Fruit fly (Drosophila melanogaster): ENCODE data around the gene RpS17.

RpS17 gene

dm6 chr3L:9461670-9462246 lies 32.1 kb upstream of the RpS17 start:
- TF ChIP-seq insv (optimal IDR thresholded peaks at IDR 0.05), result no peak
- no peak for TF ChIP-seq ttk (optimal IDR thresholded peaks at IDR 0.05)
- TF ChIP-seq Sin3A (optimal IDR thresholded peaks at IDR 0.05), result no peak
- no peak for TF ChIP-seq h (optimal IDR thresholded peaks at IDR 0.05)
- no peak for TF ChIP-seq Myc (optimal IDR thresholded peaks at IDR 0.05)
- TF ChIP-seq psq (optimal IDR thresholded peaks at IDR 0.05), result no peak

- TF ChIP-seq insv (optimal IDR thresholded peaks at IDR 0.05), result no peak
Observed at dm6 chr3L:9460775-9461491, 31.3 kb upstream of the RpS17 start, which contains the start of the genes CG3434 and CG44838. TSS of gene CG3434 (minus strand) at chr3L:9460799. TSS of gene CG44838 (plus strand) at chr3L:9461050.

- TF ChIP-seq Sin3A (optimal IDR thresholded peaks at IDR 0.05) (no peak), ttk (optimal IDR thresholded peaks at IDR 0.05) (no peak), insv (optimal IDR thresholded peaks at IDR 0.05) (no peak), h (optimal IDR thresholded peaks at IDR 0.05) (no peak), Myc (optimal IDR thresholded peaks at IDR 0.05) (no peak), psq (optimal IDR thresholded peaks at IDR 0.05) (no peak)
Observed at dm6 chr3L:9457619-9458092, 28.0 kb upstream of the RpS17 start, which contains the start of gene CG3437. TSS of gene CG3437 (minus strand) at chr3L:9457669.

DNA sequence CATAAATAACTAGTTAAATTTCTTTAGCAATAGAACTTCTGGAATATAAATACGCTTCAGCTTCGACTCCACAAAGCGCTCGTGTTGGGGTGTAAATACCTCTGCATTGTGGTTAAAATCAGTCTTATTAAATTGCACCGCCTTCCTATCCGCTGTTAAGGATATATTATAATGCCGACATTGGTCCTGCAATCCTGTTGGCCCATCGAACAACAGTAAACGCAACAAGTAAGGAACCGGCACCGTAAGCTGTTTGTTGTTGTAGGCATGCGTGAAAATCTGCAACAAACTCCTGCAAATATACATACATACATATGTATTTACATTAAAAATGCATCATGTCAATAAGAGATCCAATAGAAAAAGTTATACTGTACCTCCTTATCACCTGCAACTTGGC lies 26.8 kb upstream of the RpS17 start:
- TF ChIP-seq Sin3A (optimal IDR thresholded peaks at IDR 0.05) (no peak), h (optimal IDR thresholded peaks at IDR 0.05) (no peak), psq (optimal IDR thresholded peaks at IDR 0.05) (no peak), Myc (optimal IDR thresholded peaks at IDR 0.05) (no peak), ttk (optimal IDR thresholded peaks at IDR 0.05) (no peak), insv (optimal IDR thresholded peaks at IDR 0.05) (no peak)

DNA sequence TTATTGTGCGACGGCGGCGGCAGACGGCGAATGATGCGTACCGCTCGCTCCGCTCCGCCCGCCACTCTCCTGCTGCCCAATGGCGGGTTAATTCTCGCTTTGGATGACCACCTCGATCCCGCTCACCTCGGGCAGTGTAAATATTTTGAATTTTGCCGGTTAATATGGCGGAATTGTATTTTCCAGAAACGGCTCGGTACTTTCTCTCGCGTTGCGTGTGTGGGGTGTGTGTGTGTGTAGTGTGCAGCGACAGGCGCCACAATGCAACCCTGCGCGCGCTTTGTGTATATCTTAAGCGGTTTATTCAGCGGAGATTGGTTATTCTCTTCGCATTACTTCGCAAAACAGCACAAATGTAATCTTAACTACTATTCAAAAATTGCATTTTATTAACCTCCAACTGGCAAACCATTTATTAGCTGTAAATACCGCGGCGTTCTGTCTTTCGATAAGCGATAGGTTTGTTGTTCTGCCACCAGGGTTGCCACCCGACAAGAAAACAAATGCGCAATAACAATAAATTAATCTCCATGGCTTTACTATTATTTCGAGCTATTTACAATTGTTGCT lies 26.3 kb upstream of the RpS17 start, which contains the start of the genes phol and CG3552:
Gene phol (minus strand): TSS at position 463 of the 570 bp plus-strand sequence.
Gene CG3552 (plus strand): TSS at position 500 of the 570 bp plus-strand sequence.
- TF ChIP-seq Myc (optimal IDR thresholded peaks at IDR 0.05) (no peak), ttk (optimal IDR thresholded peaks at IDR 0.05) (no peak), Sin3A (optimal IDR thresholded peaks at IDR 0.05) (no peak), insv (optimal IDR thresholded peaks at IDR 0.05) (no peak), psq (optimal IDR thresholded peaks at IDR 0.05) (no peak), h (optimal IDR thresholded peaks at IDR 0.05) (no peak)

dm6 chr3L:9452422-9452821 lies 22.8 kb upstream of the RpS17 start:
- TF ChIP-seq Sin3A (optimal IDR thresholded peaks at IDR 0.05), result no peak
- no peak for TF ChIP-seq ttk (optimal IDR thresholded peaks at IDR 0.05)
- no peak for TF ChIP-seq psq (optimal IDR thresholded peaks at IDR 0.05)
- TF ChIP-seq h (optimal IDR thresholded peaks at IDR 0.05), result no peak
- no peak for TF ChIP-seq Myc (optimal IDR thresholded peaks at IDR 0.05)
- no peak for TF ChIP-seq insv (optimal IDR thresholded peaks at IDR 0.05)

- TF ChIP-seq psq (optimal IDR thresholded peaks at IDR 0.05) (no peak), ttk (optimal IDR thresholded peaks at IDR 0.05) (no peak), Sin3A (optimal IDR thresholded peaks at IDR 0.05) (no peak), insv (optimal IDR thresholded peaks at IDR 0.05) (no peak), h (optimal IDR thresholded peaks at IDR 0.05) (no peak), Myc (optimal IDR thresholded peaks at IDR 0.05) (no peak)
Observed at dm6 chr3L:9451522-9452118, 22.0 kb upstream of the RpS17 start, which contains the start of the genes CG3448 and ghi. TSS of gene CG3448 (minus strand) at chr3L:9451572. TSS of gene ghi (plus strand) at chr3L:9451876.

DNA sequence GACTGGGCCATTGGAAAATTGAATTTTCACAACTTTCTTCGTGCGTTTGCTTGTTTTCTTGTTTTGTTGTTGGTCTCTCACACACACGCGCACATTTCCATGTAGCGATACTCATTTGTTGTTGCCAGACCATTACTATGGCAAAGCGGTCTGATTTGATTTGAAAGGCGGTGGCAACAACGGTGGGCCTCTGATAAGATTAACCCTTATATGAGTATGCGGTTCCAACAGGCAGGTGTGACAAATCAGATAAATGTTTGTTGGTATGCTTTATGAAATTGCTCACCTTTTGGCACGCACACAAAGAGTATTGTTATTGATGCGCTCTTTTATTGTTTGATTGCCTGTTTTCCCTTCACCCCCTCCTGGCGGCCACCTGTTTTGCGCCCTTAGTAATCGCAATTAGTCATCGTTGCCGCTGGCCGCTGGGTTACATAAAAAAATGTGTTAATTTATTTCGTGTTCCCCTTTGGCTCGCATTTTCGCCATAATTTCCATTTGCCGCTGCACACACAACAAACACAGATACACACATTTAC lies 17.7 kb upstream of the RpS17 start:
- TF ChIP-seq Myc (optimal IDR thresholded peaks at IDR 0.05), result no peak
- no peak for TF ChIP-seq psq (optimal IDR thresholded peaks at IDR 0.05)
- no peak for TF ChIP-seq ttk (optimal IDR thresholded peaks at IDR 0.05)
- TF ChIP-seq h (optimal IDR thresholded peaks at IDR 0.05), result no peak
- no peak for TF ChIP-seq Sin3A (optimal IDR thresholded peaks at IDR 0.05)
- no peak for TF ChIP-seq insv (optimal IDR thresholded peaks at IDR 0.05)

dm6 chr3L:9446731-9447238 lies 17.2 kb upstream of the RpS17 start, which contains the start of gene CG3529:
TSS of gene CG3529 (plus strand) at chr3L:9446864.
- TF ChIP-seq Myc (optimal IDR thresholded peaks at IDR 0.05) (no peak), insv (optimal IDR thresholded peaks at IDR 0.05) (no peak)

DNA sequence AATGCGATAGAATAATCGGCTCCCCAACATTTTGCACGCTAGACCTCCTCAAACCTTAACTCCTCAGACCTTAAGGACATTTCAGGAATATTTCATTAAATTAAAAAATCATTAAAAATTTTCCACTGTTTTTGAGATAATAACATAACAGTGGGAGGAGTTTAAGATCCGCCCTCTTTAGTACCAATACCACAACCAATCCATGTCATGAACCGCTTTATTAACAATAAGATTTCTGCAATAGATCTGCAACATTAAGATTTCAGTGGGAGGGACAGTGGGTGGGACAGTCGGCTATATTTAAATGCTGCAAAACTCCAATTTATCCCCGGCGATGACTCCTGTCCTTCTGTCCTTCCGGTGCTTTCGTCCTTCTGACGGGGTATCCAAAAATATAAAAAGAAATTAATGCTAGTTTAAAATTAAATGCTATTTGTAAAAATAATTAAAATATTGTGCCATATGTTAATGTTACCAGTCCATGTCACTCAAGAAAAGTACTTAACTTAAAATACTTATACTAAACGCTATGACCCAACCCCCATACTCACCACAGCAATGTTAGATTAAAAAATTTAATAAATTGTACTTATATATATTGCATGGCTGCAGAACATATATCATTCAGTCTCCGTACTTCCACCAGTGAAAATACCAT lies 13.1 kb upstream of the RpS17 start, which contains the start of gene Srg3:
Gene Srg3 (plus strand): TSS at position 608 of the 658 bp plus-strand sequence.
- no peak for TF ChIP-seq insv (optimal IDR thresholded peaks at IDR 0.05)
- TF ChIP-seq h (optimal IDR thresholded peaks at IDR 0.05), result no peak
- no peak for TF ChIP-seq Sin3A (optimal IDR thresholded peaks at IDR 0.05)

- no peak for TF ChIP-seq ttk (optimal IDR thresholded peaks at IDR 0.05)
- TF ChIP-seq psq (optimal IDR thresholded peaks at IDR 0.05), result no peak
- TF ChIP-seq insv (optimal IDR thresholded peaks at IDR 0.05), result no peak
- TF ChIP-seq h (optimal IDR thresholded peaks at IDR 0.05), result no peak
- TF ChIP-seq Myc (optimal IDR thresholded peaks at IDR 0.05), result no peak
- no peak for TF ChIP-seq Sin3A (optimal IDR thresholded peaks at IDR 0.05)
Observed at dm6 chr3L:9441907-9442479, 12.4 kb upstream of the RpS17 start, which contains the start of the genes Bet3 and Nf-YA. TSS of gene Bet3 (minus strand) at chr3L:9442267. TSS of gene Nf-YA (minus strand) at chr3L:9442267.

Data from Kc167 (cell line).